Worm (Caenorhabditis elegans): ENCODE data around the gene F54B11.5.

Gene F54B11.5

DNA sequence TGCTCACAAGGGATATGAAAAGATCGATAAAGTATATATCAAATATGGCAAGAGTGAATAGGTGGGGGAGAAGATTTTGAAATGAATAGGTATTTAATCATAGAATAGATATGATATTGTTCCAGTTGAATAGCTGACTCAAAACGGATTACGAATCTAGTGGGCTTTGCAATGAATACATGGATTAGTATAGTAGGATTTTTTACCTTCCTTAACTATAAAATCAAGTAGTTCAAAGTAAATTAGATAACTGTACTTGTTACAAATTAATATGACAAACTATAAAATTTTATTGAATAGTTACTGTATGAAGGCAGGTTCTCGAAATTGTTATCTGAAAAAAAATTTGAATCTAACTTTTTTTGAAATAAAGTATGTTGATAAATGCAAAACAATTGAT, 45.0 kb downstream of the F54B11.5 start, which contains the start of gene odr-1:
Gene odr-1, minus strand, starts transcription at position 101 of the 400 bp plus-strand sequence.
- no peak for TF ChIP-seq dmd-8 (GFP tag; IDR thresholded peaks at IDR 0.05)
- TF ChIP-seq ctbp-1 (GFP tag; IDR thresholded peaks at IDR 0.05): no peak
- no peak for TF ChIP-seq spr-3 (GFP tag; optimal IDR thresholded peaks at IDR 0.05)
- TF ChIP-seq gei-8 (GFP tag; optimal IDR thresholded peaks at IDR 0.05): no peak
- TF ChIP-seq F44E2.7 (GFP tag; IDR thresholded peaks at IDR 0.05): no peak
- TF ChIP-seq unc-39 (tag; optimal IDR thresholded peaks at IDR 0.05): no peak
- TF ChIP-seq daf-12 (tag; optimal IDR thresholded peaks at IDR 0.05): no peak
- no peak for TF ChIP-seq daf-8 (GFP tag; IDR thresholded peaks at IDR 0.05)
- no peak for TF ChIP-seq hlh-30 (tag; optimal IDR thresholded peaks at IDR 0.05; ENCODE audit: insufficient read depth)
- no peak for TF ChIP-seq mdl-1 (tag; optimal IDR thresholded peaks at IDR 0.05)
- TF ChIP-seq nhr-42 (GFP tag; IDR thresholded peaks at IDR 0.05): no peak
- no peak for TF ChIP-seq zfp-3 (GFP tag; conservative IDR thresholded peaks at IDR 0.05)

DNA sequence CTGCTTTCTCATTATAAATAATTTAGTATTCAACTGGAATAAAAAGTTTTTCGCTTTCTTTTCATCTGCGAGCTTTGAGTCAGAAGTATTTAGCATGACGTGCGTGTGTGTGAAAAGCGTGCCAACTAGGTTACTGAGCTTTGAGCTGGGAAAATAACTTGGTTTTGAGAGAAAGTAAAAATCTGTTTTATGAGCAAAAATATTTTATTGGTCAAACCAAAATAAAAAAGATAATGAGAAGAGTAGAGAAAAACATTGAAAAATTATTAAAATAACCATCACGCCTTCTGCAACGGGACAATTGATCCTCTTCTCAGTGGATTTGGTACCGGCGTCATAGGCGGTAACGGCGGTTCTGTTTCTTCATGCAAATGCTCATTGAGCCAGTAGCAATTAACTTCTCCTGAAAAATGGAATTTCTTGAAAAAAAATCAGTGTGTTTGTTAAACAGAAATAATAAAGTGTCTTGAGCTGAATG, 51.3 kb downstream of the F54B11.5 start:
- TF ChIP-seq F10B5.3 (tag; optimal IDR thresholded peaks at IDR 0.05) (no peak), mdt-29 (GFP tag; IDR thresholded peaks at IDR 0.05) (peak; percentile 30; the same call in 1 of the 2 replicates), vab-7 (GFP tag; IDR thresholded peaks at IDR 0.05) (no peak), tra-1 (GFP tag; IDR thresholded peaks at IDR 0.05) (0 out of 2 replicates have a peak, but pooled peaks have one; percentile 19), mxl-2 (GFP tag; conservative IDR thresholded peaks at IDR 0.05) (no peak), lsy-2 (tag; optimal IDR thresholded peaks at IDR 0.05) (peak in 1 of 2 experiments; percentile 30), nhr-111 (GFP tag; optimal IDR thresholded peaks at IDR 0.05) (no peak), Y75B8A.6 (GFP tag; IDR thresholded peaks at IDR 0.05) (no peak), ces-1 (GFP tag; optimal IDR thresholded peaks at IDR 0.05) (no peak), daf-8 (GFP tag; IDR thresholded peaks at IDR 0.05) (no peak), F49E8.2 (tag; optimal IDR thresholded peaks at IDR 0.05; ENCODE audit: borderline replicate concordance) (no peak), ztf-7 (tag; optimal IDR thresholded peaks at IDR 0.05) (no peak), pqm-1 (tag; optimal IDR thresholded peaks at IDR 0.05) (no peak), lin-29 (GFP tag; IDR thresholded peaks at IDR 0.05) (0 out of 2 replicates have a peak, but pooled peaks have one; percentile 8), aha-1 (tag) (peak; percentile 51), nhr-11 (tag; optimal IDR thresholded peaks at IDR 0.05) (no peak), pha-4 (GFP tag; IDR thresholded peaks at IDR 0.05) (no peak), pha-4 (tag; optimal IDR thresholded peaks at IDR 0.05) (no peak), madf-9 (GFP tag; conservative IDR thresholded peaks at IDR 0.05) (no peak), dmd-6 (GFP tag; IDR thresholded peaks at IDR 0.05) (peak; percentile 9; the same call in 1 of the 2 replicates), ceh-20 (GFP tag; IDR thresholded peaks at IDR 0.05) (no peak), hlh-11 (tag; optimal IDR thresholded peaks at IDR 0.05) (no peak), madf-5 (GFP tag; IDR thresholded peaks at IDR 0.05) (no peak), unc-62 (GFP tag; optimal IDR thresholded peaks at IDR 0.05 in 1 of 2) (peak in 1 of 2 experiments; percentile 76), unc-62 (tag; optimal IDR thresholded peaks at IDR 0.05) (no peak), tag-97 (GFP tag; IDR thresholded peaks at IDR 0.05) (no peak), ama-1 (optimal IDR thresholded peaks at IDR 0.05) (peak; percentile 97), mep-1 (tag; optimal IDR thresholded peaks at IDR 0.05) (peak; percentile 74), nhr-28 (tag; optimal IDR thresholded peaks at IDR 0.05) (peak; percentile 57), zfp-2 (tag; optimal IDR thresholded peaks at IDR 0.05) (no peak), zip-11 (GFP tag; IDR thresholded peaks at IDR 0.05) (no peak), saeg-2 (GFP tag; IDR thresholded peaks at IDR 0.05) (no peak), dmd-9 (GFP tag; IDR thresholded peaks at IDR 0.05) (peak; percentile 58; the same call in 1 of the 2 replicates), zfp-3 (GFP tag; conservative IDR thresholded peaks at IDR 0.05) (peak; percentile 72; the same call in 1 of the 2 replicates)
